Fruit fly (Drosophila melanogaster) whole organism, embryonic: Measurements from ENCODE around the gene CG4218.

Source experiments
- Bteb2 ChIP-seq: fragments of 200-800 bp; sonication (Bioruptor generic); optimal IDR thresholded peaks from 2 replicates; lab custom pipeline; 2016; ENCODE audit warnings: missing biosample characterization, missing genetic modification characterization
- CG1024 ChIP-seq: fragments of 200-800 bp; sonication (Bioruptor generic); IDR thresholded peaks from 2 replicates; pipeline ENCODE4 v1.3.6; 2022; ENCODE audit warnings: missing biosample characterization, missing genetic modification characterization
- CG11093 ChIP-seq: fragments of 200-800 bp; sonication (Bioruptor generic); IDR thresholded peaks from 3 replicates; pipeline ENCODE4 v1.3.6; 2022; ENCODE audit warnings: missing biosample characterization, missing genetic modification characterization
- CG12071 ChIP-seq: fragments of 200-800 bp; sonication (Bioruptor generic); optimal IDR thresholded peaks from 3 replicates; lab custom pipeline; 2018; ENCODE audit warnings: missing biosample characterization, mild to moderate bottlenecking, missing genetic modification characterization
- CG12744 ChIP-seq: fragments of 200-800 bp; sonication (Bioruptor generic); optimal IDR thresholded peaks from 2 replicates; lab custom pipeline; 2016; ENCODE audit warnings: missing biosample characterization, missing genetic modification characterization
- CG13287 ChIP-seq: fragments of 200-800 bp; sonication (Bioruptor generic); IDR thresholded peaks from 2 replicates; pipeline ENCODE4 v1.3.6; 2022; ENCODE audit warnings: missing biosample characterization, missing genetic modification characterization; ENCODE audit not compliant: partially characterized antibody
- CG15514 ChIP-seq: fragments of 200-800 bp; sonication (Bioruptor generic); optimal IDR thresholded peaks from 3 replicates; lab custom pipeline; 2017; ENCODE audit warnings: missing biosample characterization, missing genetic modification characterization, mild to moderate bottlenecking, moderate library complexity, missing genetic modification reagents
- CG16863 ChIP-seq: fragments of 200-800 bp; sonication (Bioruptor generic); optimal IDR thresholded peaks from 3 replicates; lab custom pipeline; 2016; ENCODE audit warnings: missing biosample characterization, missing genetic modification characterization
- CG18262 ChIP-seq: fragments of 200-800 bp; optimal IDR thresholded peaks from 3 replicates; lab custom pipeline; 2019; ENCODE audit warnings: missing biosample characterization, mild to moderate bottlenecking, missing genetic modification characterization, moderate library complexity
- CG2120 ChIP-seq: fragments of 200-800 bp; sonication (Bioruptor generic); optimal IDR thresholded peaks from 3 replicates; lab custom pipeline; 2016; ENCODE audit warnings: missing biosample characterization, missing genetic modification characterization
- CG2202 ChIP-seq: fragments of 200-800 bp; sonication (Bioruptor generic); optimal IDR thresholded peaks from 2 replicates; lab custom pipeline; 2018; ENCODE audit warnings: missing biosample characterization, mild to moderate bottlenecking, missing genetic modification characterization
- CG32772 ChIP-seq: fragments of 200-800 bp; sonication (Bioruptor generic); IDR thresholded peaks from 2 replicates; pipeline ENCODE4 v1.3.6; 2022; ENCODE audit warnings: missing biosample characterization, missing genetic modification characterization
- CG43689 ChIP-seq: fragments of 200-800 bp; sonication (Bioruptor generic); IDR thresholded peaks from 2 replicates; pipeline ENCODE4 v1.3.6; 2022; ENCODE audit warnings: missing biosample characterization, missing genetic modification characterization
- CG6175 ChIP-seq: fragments of 200-800 bp; sonication (Bioruptor generic); IDR thresholded peaks from 3 replicates; pipeline ENCODE4 v1.3.6; 2022; ENCODE audit warnings: missing biosample characterization, missing genetic modification characterization
- CG6272 ChIP-seq: fragments of 200-800 bp; sonication (Bioruptor generic); IDR thresholded peaks from 2 replicates; pipeline ENCODE4 v1.3.6; 2022; ENCODE audit warnings: missing biosample characterization, missing genetic modification characterization
- CG6791 ChIP-seq: fragments of 200-800 bp; sonication (Bioruptor generic); IDR thresholded peaks from 3 replicates; pipeline ENCODE4 v1.3.6; 2022; ENCODE audit warnings: missing biosample characterization, missing genetic modification characterization; ENCODE audit not compliant: partially characterized antibody
- CG6813 ChIP-seq: fragments of 200-800 bp; sonication (Bioruptor generic); optimal IDR thresholded peaks from 2 replicates; lab custom pipeline; 2017; ENCODE audit warnings: missing biosample characterization, missing genetic modification characterization, mild to moderate bottlenecking, moderate library complexity, missing genetic modification reagents
- CG7786 ChIP-seq: fragments of 200-800 bp; sonication (Bioruptor generic); optimal IDR thresholded peaks from 2 replicates; lab custom pipeline; 2016; ENCODE audit warnings: missing biosample characterization, missing genetic modification characterization
- CG7928 ChIP-seq: fragments of 200-800 bp; sonication (Bioruptor generic); optimal IDR thresholded peaks from 2 replicates; lab custom pipeline; 2017; ENCODE audit warnings: missing biosample characterization, mild to moderate bottlenecking, missing genetic modification characterization
- CG8944 ChIP-seq: fragments of 200-800 bp; sonication (Bioruptor generic); optimal IDR thresholded peaks from 3 replicates; lab custom pipeline; 2016; ENCODE audit warnings: missing biosample characterization, missing genetic modification characterization
- CG9609 ChIP-seq: fragments of 200-800 bp; sonication (Bioruptor generic); optimal IDR thresholded peaks from 3 replicates; lab custom pipeline; 2016; ENCODE audit warnings: missing biosample characterization, missing genetic modification characterization
- Camta ChIP-seq: fragments of 200-800 bp; sonication (Bioruptor generic); optimal IDR thresholded peaks from 2 replicates; lab custom pipeline; 2016; ENCODE audit warnings: missing biosample characterization, missing genetic modification characterization
- D ChIP-seq, 2 experiments: fragments of 200-800 bp in 1 of 2; fragments of >200 bp in 1 of 2; sonication (Bioruptor generic) in 1 of 2; optimal IDR thresholded peaks; 2 replicates in 1 of 2; 3 replicates in 1 of 2; lab custom pipeline; 2017; ENCODE audit warnings: mild to moderate bottlenecking in 1 of 2, missing biosample characterization in 1 of 2, missing genetic modification characterization in 1 of 2, missing genetic modification reagents in 1 of 2
- D19A ChIP-seq: fragments of 200-800 bp; optimal IDR thresholded peaks from 3 replicates; lab custom pipeline; 2019; ENCODE audit warnings: missing biosample characterization, mild to moderate bottlenecking, missing genetic modification characterization, moderate library complexity
- Dip3 ChIP-seq: fragments of 200-800 bp; sonication (Bioruptor generic); optimal IDR thresholded peaks from 3 replicates; lab custom pipeline; 2016; ENCODE audit warnings: missing biosample characterization, missing genetic modification characterization
- Doc2 ChIP-seq: fragments of 200-800 bp; sonication (Bioruptor generic); IDR thresholded peaks from 2 replicates; pipeline ENCODE4 v1.3.6; 2022; ENCODE audit warnings: missing biosample characterization, missing genetic modification characterization
- Fer1 ChIP-seq: fragments of 200-800 bp; sonication (Bioruptor generic); optimal IDR thresholded peaks from 2 replicates; lab custom pipeline; 2017; ENCODE audit warnings: missing biosample characterization, mild to moderate bottlenecking, missing genetic modification characterization
- Lim3 ChIP-seq: fragments of 200-800 bp; sonication (Bioruptor generic); IDR thresholded peaks from 2 replicates; pipeline ENCODE4 v1.3.6; 2022; ENCODE audit warnings: missing biosample characterization, missing genetic modification characterization
- Med ChIP-seq: fragments of 200-800 bp; sonication (Bioruptor generic); peaks from one replicate; lab custom pipeline; 2016; ENCODE audit warnings: missing biosample characterization, missing genetic modification characterization, mild to moderate bottlenecking, inconsistent platforms, moderate library complexity
- Mes4 ChIP-seq: fragments of 200-800 bp; sonication (Bioruptor generic); optimal IDR thresholded peaks from 2 replicates; lab custom pipeline; 2016; ENCODE audit warnings: missing biosample characterization, missing genetic modification characterization
- NfI ChIP-seq: fragments of 200-800 bp; sonication (Bioruptor generic); optimal IDR thresholded peaks from 3 replicates; lab custom pipeline; 2018; ENCODE audit warnings: missing biosample characterization, mild to moderate bottlenecking, missing genetic modification characterization, moderate library complexity
- Opbp ChIP-seq: fragments of 200-800 bp; sonication (Bioruptor generic); IDR thresholded peaks from 3 replicates; pipeline ENCODE4 v1.3.6; 2022; ENCODE audit warnings: missing biosample characterization, missing genetic modification characterization; ENCODE audit not compliant: partially characterized antibody
- Optix ChIP-seq: fragments of 200-800 bp; sonication (Bioruptor generic); IDR thresholded peaks from 3 replicates; pipeline ENCODE4 v1.3.6; 2022; ENCODE audit warnings: missing biosample characterization, missing genetic modification characterization
- Sry-δ ChIP-seq: fragments of 200-800 bp; sonication (Bioruptor generic); optimal IDR thresholded peaks from 2 replicates; lab custom pipeline; 2016; ENCODE audit warnings: missing biosample characterization, missing genetic modification characterization
- Usf ChIP-seq: fragments of 200-800 bp; sonication (Bioruptor generic); optimal IDR thresholded peaks from 2 replicates; lab custom pipeline; 2017; ENCODE audit warnings: missing genotype, missing biosample characterization, missing genetic modification characterization
- aop ChIP-seq: fragments of 200-800 bp; sonication (Bioruptor generic); IDR thresholded peaks from 2 replicates; pipeline ENCODE4 v1.3.6; 2022; ENCODE audit warnings: missing biosample characterization, missing genetic modification characterization
- bbx ChIP-seq: fragments of 200-800 bp; sonication (Bioruptor generic); IDR thresholded peaks from 2 replicates; pipeline ENCODE4 v1.3.6; 2022; ENCODE audit warnings: missing biosample characterization, missing genetic modification characterization; ENCODE audit not compliant: partially characterized antibody
- bigmax ChIP-seq: fragments of 200-800 bp; sonication (Bioruptor generic); optimal IDR thresholded peaks from 2 replicates; lab custom pipeline; 2018; ENCODE audit warnings: missing biosample characterization, mild to moderate bottlenecking, missing genetic modification characterization
- chn ChIP-seq: fragments of 200-800 bp; sonication (Bioruptor generic); optimal IDR thresholded peaks from 2 replicates; lab custom pipeline; 2016; ENCODE audit warnings: missing biosample characterization, missing genetic modification characterization
- danr ChIP-seq: fragments of 200-800 bp; sonication (Bioruptor generic); IDR thresholded peaks from 2 replicates; pipeline ENCODE4 v1.3.6; 2022; ENCODE audit warnings: missing biosample characterization, missing genetic modification characterization
- exex ChIP-seq: fragments of 200-800 bp; sonication (Bioruptor generic); optimal IDR thresholded peaks from 4 replicates; lab custom pipeline; 2018; ENCODE audit warnings: missing biosample characterization, mild to moderate bottlenecking, missing genetic modification characterization, moderate library complexity
- grn ChIP-seq: fragments of 200-800 bp; sonication (Bioruptor generic); optimal IDR thresholded peaks from 3 replicates; lab custom pipeline; 2017; ENCODE audit warnings: missing biosample characterization, missing genetic modification characterization
- ind ChIP-seq: fragments of 200-800 bp; sonication (Bioruptor generic); optimal IDR thresholded peaks from 3 replicates; lab custom pipeline; 2016; ENCODE audit warnings: missing biosample characterization, missing genetic modification characterization
- ken ChIP-seq: fragments of 200-800 bp; sonication (Bioruptor generic); IDR thresholded peaks from 3 replicates; pipeline ENCODE4 v1.3.6; 2022; ENCODE audit warnings: missing biosample characterization, missing genetic modification characterization
- knrl ChIP-seq: fragments of 200-800 bp; sonication (Bioruptor generic); IDR thresholded peaks from 3 replicates; pipeline ENCODE4 v1.3.6; 2022; ENCODE audit warnings: missing biosample characterization, missing genetic modification characterization; ENCODE audit not compliant: partially characterized antibody
- pum ChIP-seq: fragments of 200-800 bp; sonication (Bioruptor generic); optimal IDR thresholded peaks from 2 replicates; lab custom pipeline; 2016; ENCODE audit warnings: missing biosample characterization, missing genetic modification characterization
- sna ChIP-seq: fragments of 200-800 bp; sonication (Bioruptor generic); IDR thresholded peaks from 2 replicates; pipeline ENCODE4 v1.3.6; 2022; ENCODE audit warnings: missing biosample characterization, missing genetic modification characterization; ENCODE audit not compliant: partially characterized antibody
- tgo ChIP-seq: fragments of 200-800 bp; sonication (Bioruptor generic); IDR thresholded peaks from 3 replicates; pipeline ENCODE4 v1.3.6; 2022; ENCODE audit warnings: missing biosample characterization, missing genetic modification characterization
- tna ChIP-seq: fragments of 200-800 bp; sonication (Bioruptor generic); IDR thresholded peaks from 2 replicates; pipeline ENCODE4 v1.3.6; 2022; ENCODE audit warnings: missing biosample characterization, missing genetic modification characterization; ENCODE audit not compliant: partially characterized antibody
- ttk ChIP-seq: fragments of 200-800 bp; sonication (Bioruptor generic); IDR thresholded peaks from 2 replicates; pipeline ENCODE4 v2.1.2; 2022; ENCODE audit warnings: missing biosample characterization, missing genetic modification characterization

Gene CG4218

DNA sequence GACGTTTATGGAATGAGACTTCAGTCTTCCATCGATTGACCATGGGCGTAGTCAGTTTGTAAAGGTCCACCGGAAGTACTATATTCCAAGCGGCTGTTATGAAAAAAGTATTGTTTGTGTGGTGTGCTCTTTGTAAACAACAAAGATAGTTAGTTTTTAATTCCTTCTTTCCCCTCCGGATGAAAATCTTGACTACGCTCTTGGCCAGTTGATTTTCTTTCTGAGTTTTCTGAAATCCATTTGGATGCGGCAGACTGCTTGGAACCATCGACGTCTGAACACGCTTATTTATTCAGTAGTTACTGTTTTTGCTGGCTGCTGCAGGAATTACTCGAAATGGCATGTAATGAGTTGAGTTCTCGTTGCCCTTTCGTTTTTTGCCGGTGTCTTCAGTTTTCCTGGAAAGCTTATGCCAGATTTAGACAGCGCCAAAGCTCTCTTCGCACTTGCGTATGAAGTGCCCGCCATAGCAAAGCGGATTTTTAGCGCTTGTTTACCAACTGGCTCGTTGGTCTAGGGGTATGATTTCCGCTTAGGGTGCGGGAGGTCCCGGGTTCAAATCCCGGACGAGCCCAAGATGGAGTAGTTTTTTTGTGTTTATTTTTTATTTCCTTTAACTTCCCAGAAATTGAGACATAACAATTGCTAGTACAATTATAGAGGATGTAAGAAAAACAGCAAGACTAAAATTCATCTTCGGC lies 49.6 kb upstream of the CG4218 start (continued):
- TF ChIP-seq CG9609 (GFP tag; lab: Kevin White, UChicago) (no peak), grn (GFP tag; lab: Kevin White, UChicago) (no peak), CG18262 (tag; lab: Kevin White, UChicago) (peak; percentile 12), CG11093 (GFP tag; lab: Robert Waterston, UW) (no peak), CG32772 (GFP tag; lab: Robert Waterston, UW) (no peak), pum (GFP tag; lab: Kevin White, UChicago) (no peak), bbx (GFP tag; lab: Robert Waterston, UW) (peak; percentile 93), CG15514 (GFP tag; lab: Kevin White, UChicago) (no peak), CG8944 (GFP tag; lab: Kevin White, UChicago) (no peak), Optix (GFP tag; lab: Robert Waterston, UW) (no peak), exex (tag; lab: Kevin White, UChicago) (no peak), CG6272 (no peak), knrl (peak; percentile 46; the same call in 2 of the 3 replicates), aop (GFP tag; lab: Robert Waterston, UW) (no peak), Usf (GFP tag; lab: Kevin White, UChicago) (no peak), CG1024 (no peak), CG6791 (peak; percentile 92), CG12071 (GFP tag; lab: Kevin White, UChicago) (no peak), CG7786 (GFP tag; lab: Kevin White, UChicago) (no peak), Dip3 (GFP tag; lab: Kevin White, UChicago) (no peak), Opbp (GFP tag; lab: Robert Waterston, UW) (peak; percentile 85; the same call in 2 of the 3 replicates), ken (GFP tag; lab: Robert Waterston, UW) (0 out of 3 replicates have a peak, but pooled peaks have one; percentile 33), CG43689 (GFP tag; lab: Robert Waterston, UW) (no peak), CG13287 (peak; percentile 59; the same call in 1 of the 2 replicates), Mes4 (GFP tag; lab: Kevin White, UChicago) (no peak), ttk (GFP tag; lab: Robert Waterston, UW) (no peak), ind (GFP tag; lab: Kevin White, UChicago) (peak; percentile 15), Lim3 (GFP tag; lab: Robert Waterston, UW) (no peak), CG2120 (GFP tag; lab: Kevin White, UChicago) (peak; percentile 12), CG16863 (GFP tag; lab: Kevin White, UChicago) (no peak), Doc2 (GFP tag; lab: Robert Waterston, UW) (no peak), CG7928 (no peak), bigmax (no peak), Med (GFP tag; lab: Kevin White, UChicago) (peak; percentile 82), danr (no peak), Bteb2 (no peak), tna (GFP tag; lab: Robert Waterston, UW) (peak; percentile 77), NfI (GFP tag; lab: Kevin White, UChicago) (no peak), sna (peak; percentile 49), Fer1 (GFP tag; lab: Kevin White, UChicago) (no peak), D (optimal IDR thresholded peaks at IDR 0.05; lab: Kevin White, UChicago) (no peak), D (GFP tag; optimal IDR thresholded peaks at IDR 0.05; lab: Kevin White, UChicago) (no peak), tgo (GFP tag; lab: Robert Waterston, UW) (no peak), D19A (no peak), chn (GFP tag; lab: Kevin White, UChicago) (no peak), CG6813 (GFP tag; lab: Kevin White, UChicago) (no peak), CG2202 (tag; lab: Kevin White, UChicago) (no peak), CG12744 (GFP tag; lab: Kevin White, UChicago) (no peak), CG6175 (GFP tag; lab: Robert Waterston, UW) (no peak), Camta (GFP tag; lab: Kevin White, UChicago) (no peak), Sry-δ (GFP tag; lab: Kevin White, UChicago) (no peak)
